Worm (Caenorhabditis elegans) whole organism, young adult: ENCODE results near the gene T22B7.3.
A peak's percentile ranks its signal among the peaks of the same experiment; 100 is the strongest.

ENCODE experiments used
- B0019.2 ChIP-seq: fragments of 200-800 bp; sonication (Bioruptor generic); conservative IDR thresholded peaks from 2 replicates; pipeline ENCODE4 v1.3.6; 2022; ENCODE audit warnings: missing genetic modification reagents, missing genetic modification characterization, missing compliant biosample characterization
- B0035.1 ChIP-seq: sonication (generic microtip); optimal IDR thresholded peaks from 2 replicates; lab custom pipeline; 2016; ENCODE audit warnings: missing genetic modification characterization, mild to moderate bottlenecking, missing compliant biosample characterization, missing genotype, missing genetic modification reagents
- D2030.7 ChIP-seq: fragments of 200-800 bp; sonication (Bioruptor generic); IDR thresholded peaks from 2 replicates; pipeline ENCODE4 v1.3.6; 2022; ENCODE audit warnings: missing genetic modification reagents, missing genetic modification characterization, missing compliant biosample characterization
- F33H1.4 ChIP-seq: fragments of 200-800 bp; sonication (Bioruptor generic); IDR thresholded peaks from 2 replicates; pipeline ENCODE4 v1.3.6; 2022; ENCODE audit warnings: missing genetic modification reagents, missing genetic modification characterization, missing compliant biosample characterization
- F39B2.1 ChIP-seq: fragments of 200-800 bp; sonication (Bioruptor generic); IDR thresholded peaks from 2 replicates; pipeline ENCODE4 v1.3.6; 2022; ENCODE audit warnings: missing genetic modification reagents, missing genetic modification characterization, missing compliant biosample characterization
- F57A8.1 ChIP-seq: fragments of 200-800 bp; sonication (Bioruptor generic); optimal IDR thresholded peaks from 2 replicates; lab custom pipeline; 2018; ENCODE audit warnings: mild to moderate bottlenecking, missing genetic modification characterization, moderate library complexity, missing compliant biosample characterization
- F57C9.4 ChIP-seq: sonication (generic microtip); optimal IDR thresholded peaks from 2 replicates; lab custom pipeline; 2017; ENCODE audit warnings: mild to moderate bottlenecking, missing genetic modification characterization, missing compliant biosample characterization
- T07F8.4 ChIP-seq: sonication (generic microtip); optimal IDR thresholded peaks from 2 replicates; lab custom pipeline; 2016; ENCODE audit warnings: mild to moderate bottlenecking, missing genetic modification characterization, moderate library complexity, missing compliant biosample characterization
- Y56A3A.18 ChIP-seq: fragments of 200-800 bp; sonication (Bioruptor generic); IDR thresholded peaks from 2 replicates; pipeline ENCODE4 v1.3.6; 2022; ENCODE audit warnings: missing genetic modification reagents, missing genetic modification characterization, missing compliant biosample characterization
- Y67H2A.10 ChIP-seq: fragments of 200-800 bp; sonication (Bioruptor generic); conservative IDR thresholded peaks from 2 replicates; pipeline ENCODE4 v1.3.6; 2022; ENCODE audit warnings: missing genetic modification reagents, missing genetic modification characterization, missing compliant biosample characterization
- Y95B8A.8 ChIP-seq: fragments of 200-800 bp; sonication (Bioruptor generic); IDR thresholded peaks from 2 replicates; pipeline ENCODE4 v1.3.6; 2022; ENCODE audit warnings: missing genetic modification reagents, missing genetic modification characterization, missing compliant biosample characterization
- ZK185.1 ChIP-seq: sonication (generic microtip); optimal IDR thresholded peaks from 2 replicates; lab custom pipeline; 2016; ENCODE audit warnings: mild to moderate bottlenecking, missing genetic modification characterization, missing compliant biosample characterization; ENCODE audit not compliant: poor library complexity, severe bottlenecking
- ama-1 ChIP-seq, 3 experiments: fragments of 150-350 bp in 1 of 3; sonication (generic microtip) in 2 of 3; optimal IDR thresholded peaks; 2 replicates each; lab custom pipeline; 2014 to 2018; ENCODE audit warnings: missing biosample characterization in 2 of 3, missing genetic modification characterization in 2 of 3, missing genetic modification reagents in 2 of 3
- attf-5 ChIP-seq: fragments of 200-800 bp; sonication (Bioruptor generic); optimal IDR thresholded peaks from 2 replicates; lab custom pipeline; 2018; ENCODE audit warnings: mild to moderate bottlenecking, missing genetic modification characterization, missing compliant biosample characterization
- bed-1 ChIP-seq: fragments of 200-800 bp; sonication (Bioruptor generic); IDR thresholded peaks from 2 replicates; pipeline ENCODE4 v1.3.6; 2022; ENCODE audit warnings: missing genetic modification reagents, missing genetic modification characterization, missing compliant biosample characterization
- cebp-2 ChIP-seq: fragments of 200-800 bp; sonication (Bioruptor generic); IDR thresholded peaks from 2 replicates; pipeline ENCODE4 v1.3.6; 2022; ENCODE audit warnings: missing genetic modification characterization, missing compliant biosample characterization
- ceh-100 ChIP-seq: fragments of 200-800 bp; sonication (Bioruptor generic); IDR thresholded peaks from 2 replicates; pipeline ENCODE4 v1.3.6; 2022; ENCODE audit warnings: missing genetic modification reagents, missing genetic modification characterization, missing compliant biosample characterization
- ceh-58 ChIP-seq: fragments of 200-800 bp; sonication (Bioruptor generic); IDR thresholded peaks from 2 replicates; pipeline ENCODE4 v1.3.6; 2022; ENCODE audit warnings: missing genetic modification characterization, missing compliant biosample characterization
- ceh-79 ChIP-seq: sonication (generic microtip); optimal IDR thresholded peaks from 2 replicates; lab custom pipeline; 2017; ENCODE audit warnings: mild to moderate bottlenecking, missing genetic modification characterization, missing compliant biosample characterization
- die-1 ChIP-seq: sonication (generic microtip); optimal IDR thresholded peaks from 2 replicates; lab custom pipeline; 2016; ENCODE audit warnings: missing genotype, mild to moderate bottlenecking, missing genetic modification characterization, missing compliant biosample characterization
- dpff-1 ChIP-seq: sonication (generic microtip); optimal IDR thresholded peaks from 2 replicates; lab custom pipeline; 2017; ENCODE audit warnings: mild to moderate bottlenecking, missing genetic modification characterization, missing compliant biosample characterization
- egrh-3 ChIP-seq: fragments of 200-800 bp; sonication (Bioruptor generic); IDR thresholded peaks from 2 replicates; pipeline ENCODE4 v1.3.6; 2022; ENCODE audit warnings: missing genetic modification reagents, missing genetic modification characterization, missing compliant biosample characterization
- ekl-4 ChIP-seq: fragments of 200-800 bp; sonication (Bioruptor generic); IDR thresholded peaks from 2 replicates; pipeline ENCODE4 v1.3.6; 2022; ENCODE audit warnings: missing genetic modification reagents, missing genetic modification characterization, missing compliant biosample characterization
- gei-17 ChIP-seq: fragments of 200-800 bp; sonication (Bioruptor generic); optimal IDR thresholded peaks from 2 replicates; lab custom pipeline; 2018; ENCODE audit warnings: mild to moderate bottlenecking, missing genetic modification characterization, missing compliant biosample characterization
- hlh-26 ChIP-seq: fragments of 200-800 bp; sonication (Bioruptor generic); conservative IDR thresholded peaks from 2 replicates; pipeline ENCODE4 v1.3.6; 2022; ENCODE audit warnings: missing genetic modification reagents, missing genetic modification characterization, missing compliant biosample characterization
- hmg-1.2 ChIP-seq: fragments of 200-800 bp; sonication (Bioruptor generic); IDR thresholded peaks from 2 replicates; pipeline ENCODE4 v1.3.6; 2022; ENCODE audit warnings: missing genetic modification reagents, missing genetic modification characterization, missing compliant biosample characterization
- lag-1 ChIP-seq: fragments of 200-800 bp; sonication (Bioruptor generic); IDR thresholded peaks from 2 replicates; pipeline ENCODE4 v1.3.6; 2022; ENCODE audit warnings: missing genetic modification reagents, missing genetic modification characterization, missing compliant biosample characterization
- let-607 ChIP-seq, 2 experiments: fragments of 200-800 bp in 1 of 2; sonication (Bioruptor generic) in 1 of 2; sonication (generic microtip) in 1 of 2; optimal IDR thresholded peaks; 2 replicates each; lab custom pipeline; 2016 to 2018; ENCODE audit warnings: mild to moderate bottlenecking in 2 of 2, missing compliant biosample characterization in 2 of 2, missing genetic modification characterization in 2 of 2, moderate library complexity in 2 of 2, missing genotype in 1 of 2
- madf-3 ChIP-seq: fragments of 200-800 bp; sonication (Bioruptor generic); IDR thresholded peaks from 2 replicates; pipeline ENCODE4 v1.3.6; 2022; ENCODE audit warnings: missing genetic modification reagents, missing genetic modification characterization, missing compliant biosample characterization
- madf-6 ChIP-seq: fragments of 200-800 bp; sonication (Bioruptor generic); IDR thresholded peaks from 2 replicates; pipeline ENCODE4 v1.3.6; 2022; ENCODE audit warnings: missing genetic modification reagents, missing genetic modification characterization, missing compliant biosample characterization
- madf-8 ChIP-seq: fragments of 200-800 bp; sonication (Bioruptor generic); conservative IDR thresholded peaks from 2 replicates; pipeline ENCODE4 v1.3.6; 2022; ENCODE audit warnings: missing genetic modification reagents, missing genetic modification characterization, missing compliant biosample characterization
- mel-28 ChIP-seq: sonication (generic microtip); optimal IDR thresholded peaks from 2 replicates; lab custom pipeline; 2016; ENCODE audit warnings: borderline replicate concordance, mild to moderate bottlenecking, missing genetic modification characterization, missing compliant biosample characterization
- nfya-1 ChIP-seq: sonication (generic microtip); optimal IDR thresholded peaks from 2 replicates; lab custom pipeline; 2017; ENCODE audit warnings: antibody characterized with exemption, missing compliant biosample characterization, missing genetic modification characterization, borderline replicate concordance; ENCODE audit not compliant: insufficient read depth
- nfyb-1 ChIP-seq: fragments of 200-800 bp; sonication (Bioruptor generic); IDR thresholded peaks from 2 replicates; pipeline ENCODE4 v1.3.6; 2022; ENCODE audit warnings: missing genetic modification reagents, missing genetic modification characterization, missing compliant biosample characterization
- nhr-27 ChIP-seq: fragments of 200-800 bp; sonication (Bioruptor generic); optimal IDR thresholded peaks from 2 replicates; lab custom pipeline; 2018; ENCODE audit warnings: mild to moderate bottlenecking, missing genetic modification characterization, moderate library complexity, missing compliant biosample characterization
- nhr-80 ChIP-seq: sonication (generic microtip); optimal IDR thresholded peaks from 2 replicates; lab custom pipeline; 2016; ENCODE audit warnings: missing genetic modification characterization, missing compliant biosample characterization
- pbrm-1 ChIP-seq: fragments of 200-800 bp; sonication (Bioruptor generic); IDR thresholded peaks from 2 replicates; pipeline ENCODE4 v1.3.6; 2022; ENCODE audit warnings: missing genetic modification reagents, missing genetic modification characterization, missing compliant biosample characterization
- pha-4 ChIP-seq: fragments of 150-350 bp; sonication (generic microtip); optimal IDR thresholded peaks from 2 replicates; lab custom pipeline; 2014; ENCODE audit warnings: missing biosample characterization, missing genetic modification reagents, missing genetic modification characterization
- rpc-1 ChIP-seq, 2 experiments: fragments of 150-350 bp in 1 of 2; sonication (generic microtip) in 1 of 2; optimal IDR thresholded peaks; 2 replicates each; lab custom pipeline; 2014 to 2018; ENCODE audit warnings: missing biosample characterization in 1 of 2, missing genetic modification characterization in 1 of 2, missing genetic modification reagents in 1 of 2, missing genotype in 1 of 2
- sea-2 ChIP-seq: fragments of 200-800 bp; sonication (Bioruptor generic); IDR thresholded peaks from 2 replicates; pipeline ENCODE4 v1.3.6; 2022; ENCODE audit warnings: missing genetic modification characterization, missing compliant biosample characterization
- snpc-1.3 ChIP-seq: sonication (generic microtip); optimal IDR thresholded peaks from 2 replicates; lab custom pipeline; 2017; ENCODE audit warnings: missing genetic modification characterization, mild to moderate bottlenecking, missing compliant biosample characterization, antibody characterized with exemption, moderate library complexity, missing genotype, missing genetic modification reagents; ENCODE audit not compliant: insufficient read depth
- somi-1 ChIP-seq: fragments of 200-800 bp; sonication (Bioruptor generic); optimal IDR thresholded peaks from 2 replicates; lab custom pipeline; 2018; ENCODE audit warnings: mild to moderate bottlenecking, missing genetic modification characterization, missing compliant biosample characterization
- tbx-9 ChIP-seq: sonication (generic microtip); optimal IDR thresholded peaks from 2 replicates; lab custom pipeline; 2016; ENCODE audit warnings: borderline replicate concordance, missing genetic modification characterization, inconsistent platforms, missing compliant biosample characterization
- unc-130 ChIP-seq: sonication (generic microtip); optimal IDR thresholded peaks from 2 replicates; lab custom pipeline; 2016; ENCODE audit warnings: missing genetic modification reagents, missing genetic modification characterization, missing compliant biosample characterization
- unc-62 ChIP-seq: fragments of 150-350 bp; optimal IDR thresholded peaks from 2 replicates; lab custom pipeline; 2014; ENCODE audit warnings: missing biosample characterization, missing genetic modification reagents, missing genetic modification characterization
- xnd-1 ChIP-seq: sonication (generic microtip); optimal IDR thresholded peaks from 2 replicates; lab custom pipeline; 2016; ENCODE audit warnings: missing genotype, missing genetic modification reagents, missing genetic modification characterization, missing compliant biosample characterization
- ztf-26 ChIP-seq: sonication (generic microtip); optimal IDR thresholded peaks from 2 replicates; lab custom pipeline; 2017; ENCODE audit warnings: missing genetic modification characterization, missing compliant biosample characterization
- ztf-28 ChIP-seq: fragments of 200-800 bp; sonication (Bioruptor generic); IDR thresholded peaks from 2 replicates; pipeline ENCODE4 v1.3.6; 2022; ENCODE audit warnings: missing genetic modification reagents, missing genetic modification characterization, missing compliant biosample characterization

The T22B7.3 gene

ce11 chrX:5696197-5696596, 49.0 kb downstream of the T22B7.3 start (continued):
- TF ChIP-seq rpc-1 (optimal IDR thresholded peaks at IDR 0.05; lab: Kevin White, UChicago) (no peak), rpc-1 (tag; optimal IDR thresholded peaks at IDR 0.05; lab: Kevin White, UChicago) (no peak), lag-1 (GFP tag; lab: Robert Waterston, UW) (no peak), unc-130 (GFP tag; lab: Kevin White, UChicago) (no peak), ceh-79 (no peak), pbrm-1 (GFP tag; lab: Robert Waterston, UW) (0 out of 2 replicates have a peak, but pooled peaks have one; percentile 14), tbx-9 (tag; lab: Kevin White, UChicago) (no peak), Y67H2A.10 (GFP tag; lab: Robert Waterston, UW) (no peak), ZK185.1 (peak; percentile 19), sea-2 (GFP tag; lab: Robert Waterston, UW) (no peak), madf-3 (no peak), dpff-1 (tag; lab: Kevin White, UChicago) (no peak), die-1 (tag; lab: Kevin White, UChicago) (no peak), somi-1 (GFP tag; lab: Kevin White, UChicago) (peak; percentile 34), B0035.1 (tag; lab: Kevin White, UChicago) (no peak), xnd-1 (tag; lab: Kevin White, UChicago) (no peak), cebp-2 (GFP tag; lab: Robert Waterston, UW) (no peak), F57A8.1 (GFP tag; lab: Kevin White, UChicago) (no peak), F57C9.4 (tag; lab: Kevin White, UChicago) (no peak), mel-28 (no peak), attf-5 (GFP tag; lab: Kevin White, UChicago) (peak; percentile 30), ama-1 (optimal IDR thresholded peaks at IDR 0.05; lab: Kevin White, UChicago) (no peak), ama-1 (GFP tag; optimal IDR thresholded peaks at IDR 0.05; lab: Kevin White, UChicago) (no peak), B0019.2 (GFP tag; lab: Robert Waterston, UW) (no peak), snpc-1.3 (tag; lab: Kevin White, UChicago) (no peak), F39B2.1 (GFP tag; lab: Robert Waterston, UW) (no peak), T07F8.4 (no peak), ekl-4 (GFP tag; lab: Robert Waterston, UW) (peak; percentile 48; the same call in 1 of the 2 replicates), Y56A3A.18 (no peak), ztf-28 (GFP tag; lab: Robert Waterston, UW) (no peak), hlh-26 (GFP tag; lab: Robert Waterston, UW) (no peak), let-607 (tag; optimal IDR thresholded peaks at IDR 0.05; lab: Kevin White, UChicago) (peak in 1 of 2 experiments; percentile 26), nfyb-1 (GFP tag; lab: Robert Waterston, UW) (no peak), gei-17 (GFP tag; lab: Kevin White, UChicago) (no peak), unc-62 (GFP tag; lab: Kevin White, UChicago) (no peak), nfya-1 (tag; lab: Kevin White, UChicago) (no peak), pha-4 (no peak), Y95B8A.8 (GFP tag; lab: Robert Waterston, UW) (no peak), hmg-1.2 (GFP tag; lab: Robert Waterston, UW) (peak; percentile 22; the same call in 1 of the 2 replicates), ceh-58 (no peak), F33H1.4 (GFP tag; lab: Robert Waterston, UW) (no peak), nhr-27 (no peak), madf-6 (GFP tag; lab: Robert Waterston, UW) (no peak), ztf-26 (tag; lab: Kevin White, UChicago) (no peak), bed-1 (GFP tag; lab: Robert Waterston, UW) (no peak), nhr-80 (tag; lab: Kevin White, UChicago) (peak; percentile 93), madf-8 (GFP tag; lab: Robert Waterston, UW) (no peak), D2030.7 (no peak), ceh-100 (no peak), egrh-3 (no peak)
